Worm (Caenorhabditis elegans): ENCODE data around the gene F22E5.1.

ce11 chrII:2684783-2685182 lies 11.2 kb downstream of the F22E5.1 start:
- TF ChIP-seq aly-1 (tag; optimal IDR thresholded peaks at IDR 0.05) (no peak), flt-1 (GFP tag; IDR thresholded peaks at IDR 0.05) (no peak), tbx-37 (GFP tag; conservative IDR thresholded peaks at IDR 0.05) (no peak), B0310.2 (tag; optimal IDR thresholded peaks at IDR 0.05) (no peak), ets-7 (tag; optimal IDR thresholded peaks at IDR 0.05) (no peak), hnd-1 (tag; optimal IDR thresholded peaks at IDR 0.05) (no peak), ama-1 (optimal IDR thresholded peaks at IDR 0.05) (no peak), ceh-36 (tag; optimal IDR thresholded peaks at IDR 0.05) (no peak), F13C5.2 (tag; optimal IDR thresholded peaks at IDR 0.05) (no peak), sea-1 (GFP tag; conservative IDR thresholded peaks at IDR 0.05) (no peak)
